Worm (Caenorhabditis elegans): Measurements from ENCODE around the gene T14B4.3.
"Not testable (repeated sequence)": the region's sequence is repeated elsewhere in the genome, so short reads cannot be mapped to it uniquely, and the experiment has no call there.

Gene T14B4.3

DNA sequence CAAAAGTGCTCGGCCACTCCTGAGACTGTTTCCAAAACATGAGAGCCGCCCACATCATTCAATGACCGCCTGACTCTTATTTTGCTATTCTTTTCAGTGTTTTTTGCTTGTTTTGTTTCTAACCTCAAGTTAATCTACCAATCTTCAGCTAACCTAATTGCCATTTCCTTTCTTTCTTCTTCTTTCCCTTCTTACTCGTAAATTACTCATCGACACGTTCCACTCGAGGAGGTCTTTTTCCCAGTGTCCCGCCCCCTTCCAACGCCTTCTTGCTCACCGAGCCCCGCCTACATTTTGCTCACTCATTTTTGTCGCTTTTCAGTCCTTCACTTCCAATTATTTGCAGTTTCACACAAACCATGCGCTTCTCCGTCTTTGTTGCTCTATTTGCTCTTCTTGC, 30.0 kb downstream of the T14B4.3 start, which contains the start of gene nlp-50:
nlp-50 (plus strand) TSS at position 301 of the 400 bp plus-strand sequence.
- TF ChIP-seq attf-6 (GFP tag; IDR thresholded peaks at IDR 0.05) (no peak), ekl-4 (GFP tag; IDR thresholded peaks at IDR 0.05) (no peak), ZK185.1 (tag; optimal IDR thresholded peaks at IDR 0.05; ENCODE audit: poor library complexity, severe bottlenecking) (no peak)

DNA sequence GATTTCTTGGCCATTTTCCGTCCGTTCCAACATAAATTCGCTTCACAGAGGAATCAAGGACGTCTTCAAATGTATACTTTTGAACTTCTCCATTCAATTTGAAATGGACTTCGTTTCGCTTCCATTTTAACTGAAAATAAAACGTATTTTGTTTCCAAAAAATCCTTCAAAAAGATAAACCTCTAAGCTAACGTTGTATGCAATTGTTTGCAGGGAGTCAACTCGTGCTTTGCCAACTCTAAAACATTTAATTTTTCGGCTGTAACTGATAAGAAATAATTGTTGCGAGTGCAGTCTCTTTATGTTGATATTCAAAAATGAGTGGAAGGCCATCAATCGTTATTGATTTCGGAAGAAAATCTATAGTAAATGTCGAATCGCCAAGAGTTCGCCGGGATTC, 33.3 kb downstream of the T14B4.3 start, which contains the start of gene F41G3.18:
F41G3.18 (plus strand) TSS at position 301 of the 400 bp plus-strand sequence.
- TF ChIP-seq athp-1 (tag; optimal IDR thresholded peaks at IDR 0.05) (no peak), nhr-80 (tag; optimal IDR thresholded peaks at IDR 0.05) (peak; percentile 51)

DNA sequence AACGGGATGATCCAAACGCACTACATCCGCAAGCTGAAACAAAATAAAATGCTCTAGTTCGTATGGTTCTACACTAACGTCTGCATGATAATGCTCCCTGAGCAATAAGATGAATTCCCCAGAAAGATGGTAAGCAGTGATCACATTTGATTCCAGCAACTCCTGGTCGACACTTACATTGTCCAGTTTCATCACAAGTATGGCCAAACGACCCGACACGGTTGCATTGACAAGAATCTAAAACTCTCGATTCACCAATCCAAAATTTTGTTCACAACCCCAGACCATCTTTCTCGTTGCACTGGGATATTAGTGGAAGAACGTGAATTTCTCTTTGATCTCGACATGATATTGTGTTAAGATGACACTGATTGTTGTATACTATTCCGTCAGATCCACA, 35.3 kb downstream of the T14B4.3 start:
- TF ChIP-seq nfyb-1 (GFP tag; IDR thresholded peaks at IDR 0.05) = no peak
- no peak for TF ChIP-seq K12H6.12 (tag; optimal IDR thresholded peaks at IDR 0.05)
- TF ChIP-seq sdz-38 (tag; optimal IDR thresholded peaks at IDR 0.05) = no peak
- no peak for TF ChIP-seq tlf-1 (GFP tag; optimal IDR thresholded peaks at IDR 0.05)
- TF ChIP-seq atf-7 (tag; optimal IDR thresholded peaks at IDR 0.05) = no peak
- no peak for TF ChIP-seq ceh-58 (GFP tag; IDR thresholded peaks at IDR 0.05)
- no peak for TF ChIP-seq snpc-4 (GFP tag; optimal IDR thresholded peaks at IDR 0.05)
- no peak for TF ChIP-seq snpc-4 (tag; optimal IDR thresholded peaks at IDR 0.05)
- no peak for TF ChIP-seq athp-1 (tag; optimal IDR thresholded peaks at IDR 0.05)
- no peak for TF ChIP-seq F52B5.7 (tag; optimal IDR thresholded peaks at IDR 0.05)
- no peak for TF ChIP-seq B0336.3 (GFP tag; IDR thresholded peaks at IDR 0.05)
- no peak for TF ChIP-seq rec-8 (tag; optimal IDR thresholded peaks at IDR 0.05)
- TF ChIP-seq Y79H2A.3 (GFP tag; conservative IDR thresholded peaks at IDR 0.05) = no peak
- TF ChIP-seq him-1 (tag; optimal IDR thresholded peaks at IDR 0.05) = no peak

DNA sequence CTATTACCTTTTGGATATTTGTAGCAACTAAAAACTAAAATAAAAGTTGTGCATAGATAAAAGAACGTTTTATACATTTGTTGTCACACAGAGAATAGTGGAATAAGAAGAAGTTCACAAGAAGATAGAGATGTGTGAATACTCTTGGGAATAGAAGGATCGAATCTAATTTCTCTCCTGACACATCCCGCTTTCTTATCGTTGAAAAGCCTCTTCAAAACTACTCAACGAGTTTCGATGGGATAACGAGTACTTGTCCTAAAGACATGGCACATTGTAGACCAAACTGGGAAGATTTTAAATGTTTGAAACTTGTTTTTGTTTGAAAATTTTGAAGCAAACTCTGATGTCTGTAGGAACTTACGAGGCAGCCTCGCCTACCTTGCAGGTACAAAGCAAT, 37.7 kb downstream of the T14B4.3 start:
- TF ChIP-seq fkh-3 (tag; optimal IDR thresholded peaks at IDR 0.05) (no peak), dpl-1 (GFP tag; optimal IDR thresholded peaks at IDR 0.05) (no peak), lin-26 (GFP tag; IDR thresholded peaks at IDR 0.05) (no peak), mcd-1 (GFP tag; IDR thresholded peaks at IDR 0.05) (no peak), F39B2.1 (GFP tag; IDR thresholded peaks at IDR 0.05) (no peak), nhr-179 (tag; optimal IDR thresholded peaks at IDR 0.05) (no peak), sptf-2 (GFP tag; optimal IDR thresholded peaks at IDR 0.05) (no peak), cebp-1 (GFP tag; IDR thresholded peaks at IDR 0.05) (no peak), cebp-1 (tag; optimal IDR thresholded peaks at IDR 0.05) (no peak), ceh-27 (GFP tag; optimal IDR thresholded peaks at IDR 0.05) (peak; percentile 50)

DNA sequence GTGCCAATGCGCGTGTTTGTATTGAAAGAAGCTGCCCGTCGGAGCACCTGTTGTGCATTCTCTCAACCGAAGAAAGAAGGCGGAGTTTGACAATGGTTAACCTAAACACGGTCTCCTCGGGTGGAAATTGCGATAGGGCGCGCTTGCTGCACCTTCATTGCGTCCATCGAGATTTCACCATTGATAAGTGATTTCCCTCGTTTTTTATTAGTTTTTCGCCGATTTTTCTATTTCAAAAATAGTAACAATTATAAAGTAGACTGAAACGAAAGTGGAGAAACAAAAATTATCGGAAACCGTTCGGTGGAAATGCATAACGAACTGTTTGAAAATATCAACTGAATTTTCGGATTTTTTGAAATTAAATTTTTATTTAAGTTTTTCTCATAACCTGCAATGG, 40.3 kb downstream of the T14B4.3 start, which contains the start of gene agr-1:
agr-1 (minus strand) TSS at position 101 of the 400 bp plus-strand sequence.
- TF ChIP-seq efl-1 (GFP tag; optimal IDR thresholded peaks at IDR 0.05); ceh-91 (GFP tag; IDR thresholded peaks at IDR 0.05); Y67H2A.10 (GFP tag; conservative IDR thresholded peaks at IDR 0.05): not testable (repeated sequence)

DNA sequence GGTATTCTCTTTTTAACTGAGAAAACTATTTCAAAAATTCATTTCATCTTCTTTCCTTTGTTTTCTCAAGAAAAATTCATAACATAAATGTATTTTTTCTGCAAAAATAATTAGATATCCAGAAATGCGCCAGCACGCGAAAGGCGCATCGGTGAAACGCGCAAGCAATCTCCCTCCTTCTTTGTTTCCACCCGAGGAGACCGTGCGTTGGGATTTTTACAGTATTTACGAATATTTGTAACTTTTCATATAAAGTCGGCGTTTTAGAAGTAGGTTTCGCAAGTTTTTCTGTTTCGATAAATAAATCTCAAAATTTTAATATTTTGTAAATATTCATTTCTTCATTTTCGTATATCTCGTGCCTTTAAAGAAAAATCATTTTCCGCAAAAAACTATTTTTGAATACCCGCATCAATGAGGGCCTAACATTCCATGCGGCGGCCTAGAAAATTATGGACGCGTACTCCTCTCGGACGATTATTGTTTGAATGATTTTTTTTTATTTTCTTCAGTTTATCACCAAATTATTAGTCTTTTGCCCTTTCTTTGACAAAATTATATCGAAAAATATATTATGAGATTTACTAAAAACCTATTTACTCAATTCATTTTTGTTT, 41.8 kb downstream of the T14B4.3 start, which contains the start of gene ssup-72:
ssup-72 (plus strand) TSS at position 181 of the 617 bp plus-strand sequence.
- TF ChIP-seq ztf-25 (GFP tag; IDR thresholded peaks at IDR 0.05) (0 out of 2 replicates have a peak, but pooled peaks have one; percentile 6), ztf-18 (tag; optimal IDR thresholded peaks at IDR 0.05) (peak; percentile 92), repo-1 (tag; optimal IDR thresholded peaks at IDR 0.05) (no peak), pha-4 (tag; optimal IDR thresholded peaks at IDR 0.05) (no peak), ets-4 (GFP tag; optimal IDR thresholded peaks at IDR 0.05) (no peak), B0019.2 (GFP tag; conservative IDR thresholded peaks at IDR 0.05) (no peak), D2030.7 (GFP tag; IDR thresholded peaks at IDR 0.05) (peak; percentile 76), unc-130 (GFP tag; optimal IDR thresholded peaks at IDR 0.05) (peak; percentile 66), lsl-1 (GFP tag; optimal IDR thresholded peaks at IDR 0.05) (peak; percentile 60), lin-40 (tag; optimal IDR thresholded peaks at IDR 0.05) (peak; percentile 59), attf-5 (GFP tag; optimal IDR thresholded peaks at IDR 0.05) (peak; percentile 59), fkh-3 (tag; optimal IDR thresholded peaks at IDR 0.05) (no peak)

Measured in whole organism, young adult.